Fruit fly (Drosophila melanogaster): Measurements from ENCODE around the gene CG15536.
A peak's percentile ranks its signal among the peaks of the same experiment; 100 is the strongest.

DNA sequence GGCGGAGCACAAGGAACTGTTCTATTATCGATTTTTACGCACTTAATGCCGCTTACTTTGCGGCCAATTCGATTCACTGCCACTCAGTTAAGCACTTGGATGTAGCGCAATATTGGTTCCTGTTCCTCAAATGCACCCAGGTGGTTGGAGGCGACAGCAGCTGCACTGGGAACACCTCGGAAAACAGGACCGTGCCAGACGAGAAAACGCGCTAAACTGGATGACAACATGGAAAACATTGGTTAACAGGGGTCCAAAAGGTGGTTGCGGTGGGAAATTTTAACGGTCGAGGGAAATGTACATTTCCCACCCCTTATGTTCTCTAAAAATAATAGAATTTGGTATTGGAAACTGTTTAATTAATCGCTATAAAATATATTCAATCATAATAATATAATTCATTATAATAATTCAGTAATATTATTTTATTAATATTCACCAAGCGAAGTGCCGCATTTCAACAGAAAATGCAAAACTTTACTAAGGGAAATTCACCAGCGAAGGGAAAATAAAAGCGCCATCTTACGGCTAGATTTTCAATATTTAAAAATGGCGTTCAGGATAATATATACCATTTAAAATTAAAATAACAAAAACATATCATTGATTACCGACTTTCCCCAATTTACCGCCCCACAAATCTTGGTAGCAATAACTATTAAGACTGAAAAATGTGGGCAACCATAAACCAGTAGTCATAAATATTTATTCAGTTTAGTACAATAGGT lies 31.0 kb upstream of the CG15536 start, which contains the start of gene aralar1:
- TF ChIP-seq CG8478 (optimal IDR thresholded peaks at IDR 0.05) = no peak
- TF ChIP-seq CTCF (optimal IDR thresholded peaks at IDR 0.05) = peak in 1 of 2 experiments; percentile 64
